Worm (Caenorhabditis elegans) whole organism, young adult: Measurements from ENCODE around the gene mig-17.

Experiments
- B0261.1 ChIP-seq: sonication (generic microtip); optimal IDR thresholded peaks from 2 replicates; lab custom pipeline; 2016; ENCODE audit warnings: mild to moderate bottlenecking, missing genetic modification characterization, moderate library complexity, missing compliant biosample characterization
- C17E4.6 ChIP-seq: fragments of 200-800 bp; sonication (Bioruptor generic); IDR thresholded peaks from 2 replicates; pipeline ENCODE4 v1.3.6; 2022; ENCODE audit warnings: missing genetic modification reagents, missing genetic modification characterization, missing compliant biosample characterization
- D2030.7 ChIP-seq: fragments of 200-800 bp; sonication (Bioruptor generic); IDR thresholded peaks from 2 replicates; pipeline ENCODE4 v1.3.6; 2022; ENCODE audit warnings: missing genetic modification reagents, missing genetic modification characterization, missing compliant biosample characterization
- F23B12.7 ChIP-seq: sonication (generic microtip); optimal IDR thresholded peaks from 2 replicates; lab custom pipeline; 2017; ENCODE audit warnings: missing genetic modification characterization, mild to moderate bottlenecking, missing compliant biosample characterization, antibody characterized with exemption, moderate library complexity; ENCODE audit not compliant: insufficient read depth
- F39B2.1 ChIP-seq: fragments of 200-800 bp; sonication (Bioruptor generic); IDR thresholded peaks from 2 replicates; pipeline ENCODE4 v1.3.6; 2022; ENCODE audit warnings: missing genetic modification reagents, missing genetic modification characterization, missing compliant biosample characterization
- K11D2.4 ChIP-seq: fragments of 200-800 bp; sonication (Bioruptor generic); IDR thresholded peaks from 2 replicates; pipeline ENCODE4 v1.3.6; 2022; ENCODE audit warnings: missing genetic modification reagents, missing genetic modification characterization, missing compliant biosample characterization
- T26A5.8 ChIP-seq: sonication (generic microtip); optimal IDR thresholded peaks from 2 replicates; lab custom pipeline; 2016; ENCODE audit warnings: missing genetic modification characterization, missing compliant biosample characterization
- Y53F4B.3 ChIP-seq: fragments of 200-800 bp; sonication (Bioruptor generic); IDR thresholded peaks from 2 replicates; pipeline ENCODE4 v1.3.6; 2022; ENCODE audit warnings: missing genetic modification reagents, missing genetic modification characterization, missing compliant biosample characterization
- Y53G8AR.9 ChIP-seq: fragments of 200-800 bp; sonication (Bioruptor generic); conservative IDR thresholded peaks from 2 replicates; pipeline ENCODE4 v1.3.6; 2022; ENCODE audit warnings: missing genetic modification reagents, missing genetic modification characterization, missing compliant biosample characterization
- Y56A3A.18 ChIP-seq: fragments of 200-800 bp; sonication (Bioruptor generic); IDR thresholded peaks from 2 replicates; pipeline ENCODE4 v1.3.6; 2022; ENCODE audit warnings: missing genetic modification reagents, missing genetic modification characterization, missing compliant biosample characterization
- Y95B8A.8 ChIP-seq: fragments of 200-800 bp; sonication (Bioruptor generic); IDR thresholded peaks from 2 replicates; pipeline ENCODE4 v1.3.6; 2022; ENCODE audit warnings: missing genetic modification reagents, missing genetic modification characterization, missing compliant biosample characterization
- ZK185.1 ChIP-seq: sonication (generic microtip); optimal IDR thresholded peaks from 2 replicates; lab custom pipeline; 2016; ENCODE audit warnings: mild to moderate bottlenecking, missing genetic modification characterization, missing compliant biosample characterization; ENCODE audit not compliant: poor library complexity, severe bottlenecking
- ama-1 ChIP-seq, 3 experiments: fragments of 150-350 bp in 1 of 3; sonication (generic microtip) in 2 of 3; optimal IDR thresholded peaks; 2 replicates each; lab custom pipeline; 2014 to 2018; ENCODE audit warnings: missing biosample characterization in 2 of 3, missing genetic modification characterization in 2 of 3, missing genetic modification reagents in 2 of 3
- athp-1 ChIP-seq: sonication (generic microtip); optimal IDR thresholded peaks from 2 replicates; lab custom pipeline; 2017; ENCODE audit warnings: mild to moderate bottlenecking, missing genetic modification characterization, missing compliant biosample characterization
- attf-5 ChIP-seq: fragments of 200-800 bp; sonication (Bioruptor generic); optimal IDR thresholded peaks from 2 replicates; lab custom pipeline; 2018; ENCODE audit warnings: mild to moderate bottlenecking, missing genetic modification characterization, missing compliant biosample characterization
- bed-1 ChIP-seq: fragments of 200-800 bp; sonication (Bioruptor generic); IDR thresholded peaks from 2 replicates; pipeline ENCODE4 v1.3.6; 2022; ENCODE audit warnings: missing genetic modification reagents, missing genetic modification characterization, missing compliant biosample characterization
- ceh-100 ChIP-seq: fragments of 200-800 bp; sonication (Bioruptor generic); IDR thresholded peaks from 2 replicates; pipeline ENCODE4 v1.3.6; 2022; ENCODE audit warnings: missing genetic modification reagents, missing genetic modification characterization, missing compliant biosample characterization
- chd-7 ChIP-seq: sonication (generic microtip); optimal IDR thresholded peaks from 2 replicates; lab custom pipeline; 2016; ENCODE audit warnings: mild to moderate bottlenecking, missing genetic modification characterization, moderate library complexity, missing compliant biosample characterization
- die-1 ChIP-seq: sonication (generic microtip); optimal IDR thresholded peaks from 2 replicates; lab custom pipeline; 2016; ENCODE audit warnings: missing genotype, mild to moderate bottlenecking, missing genetic modification characterization, missing compliant biosample characterization
- dox-1 ChIP-seq: fragments of 200-800 bp; sonication (Bioruptor generic); IDR thresholded peaks from 2 replicates; pipeline ENCODE4 v1.3.6; 2022; ENCODE audit warnings: missing genetic modification reagents, missing genetic modification characterization, missing compliant biosample characterization
- dpff-1 ChIP-seq: sonication (generic microtip); optimal IDR thresholded peaks from 2 replicates; lab custom pipeline; 2017; ENCODE audit warnings: mild to moderate bottlenecking, missing genetic modification characterization, missing compliant biosample characterization
- egl-44 ChIP-seq: fragments of 200-800 bp; sonication (Bioruptor generic); IDR thresholded peaks from 2 replicates; pipeline ENCODE4 v1.3.6; 2022; ENCODE audit warnings: missing genetic modification reagents, missing genetic modification characterization, missing compliant biosample characterization
- egrh-3 ChIP-seq: fragments of 200-800 bp; sonication (Bioruptor generic); IDR thresholded peaks from 2 replicates; pipeline ENCODE4 v1.3.6; 2022; ENCODE audit warnings: missing genetic modification reagents, missing genetic modification characterization, missing compliant biosample characterization
- fkh-3 ChIP-seq: sonication (generic microtip); optimal IDR thresholded peaks from 2 replicates; lab custom pipeline; 2016; ENCODE audit warnings: mild to moderate bottlenecking, missing genetic modification characterization, missing compliant biosample characterization
- hmg-20 ChIP-seq: fragments of 200-800 bp; sonication (Bioruptor generic); IDR thresholded peaks from 2 replicates; pipeline ENCODE4 v1.3.6; 2022; ENCODE audit warnings: missing genetic modification reagents, missing genetic modification characterization, missing compliant biosample characterization
- hrde-1 ChIP-seq: sonication (generic microtip); optimal IDR thresholded peaks from 2 replicates; lab custom pipeline; 2016; ENCODE audit warnings: missing genetic modification characterization, mild to moderate bottlenecking, missing compliant biosample characterization, moderate library complexity, missing genotype, missing genetic modification reagents, borderline replicate concordance
- let-526 ChIP-seq: fragments of 200-800 bp; sonication (Bioruptor generic); IDR thresholded peaks from 2 replicates; pipeline ENCODE4 v1.3.6; 2022; ENCODE audit warnings: missing genetic modification reagents, missing genetic modification characterization, missing compliant biosample characterization
- let-607 ChIP-seq, 2 experiments: fragments of 200-800 bp in 1 of 2; sonication (Bioruptor generic) in 1 of 2; sonication (generic microtip) in 1 of 2; optimal IDR thresholded peaks; 2 replicates each; lab custom pipeline; 2016 to 2018; ENCODE audit warnings: mild to moderate bottlenecking in 2 of 2, missing compliant biosample characterization in 2 of 2, missing genetic modification characterization in 2 of 2, moderate library complexity in 2 of 2, missing genotype in 1 of 2
- lin-40 ChIP-seq: sonication (generic microtip); optimal IDR thresholded peaks from 2 replicates; lab custom pipeline; 2016; ENCODE audit warnings: missing genetic modification characterization, mild to moderate bottlenecking, missing compliant biosample characterization, missing genotype, missing genetic modification reagents
- madf-6 ChIP-seq: fragments of 200-800 bp; sonication (Bioruptor generic); IDR thresholded peaks from 2 replicates; pipeline ENCODE4 v1.3.6; 2022; ENCODE audit warnings: missing genetic modification reagents, missing genetic modification characterization, missing compliant biosample characterization
- nfyb-1 ChIP-seq: fragments of 200-800 bp; sonication (Bioruptor generic); IDR thresholded peaks from 2 replicates; pipeline ENCODE4 v1.3.6; 2022; ENCODE audit warnings: missing genetic modification reagents, missing genetic modification characterization, missing compliant biosample characterization
- nhr-80 ChIP-seq: sonication (generic microtip); optimal IDR thresholded peaks from 2 replicates; lab custom pipeline; 2016; ENCODE audit warnings: missing genetic modification characterization, missing compliant biosample characterization
- pbrm-1 ChIP-seq: fragments of 200-800 bp; sonication (Bioruptor generic); IDR thresholded peaks from 2 replicates; pipeline ENCODE4 v1.3.6; 2022; ENCODE audit warnings: missing genetic modification reagents, missing genetic modification characterization, missing compliant biosample characterization
- pha-4 ChIP-seq: fragments of 150-350 bp; sonication (generic microtip); optimal IDR thresholded peaks from 2 replicates; lab custom pipeline; 2014; ENCODE audit warnings: missing biosample characterization, missing genetic modification reagents, missing genetic modification characterization
- rcor-1 ChIP-seq: fragments of 200-800 bp; sonication (Bioruptor generic); IDR thresholded peaks from 2 replicates; pipeline ENCODE4 v1.3.6; 2022; ENCODE audit warnings: missing genetic modification reagents, missing genetic modification characterization, missing compliant biosample characterization
- rec-8 ChIP-seq, 2 experiments: sonication (generic microtip); optimal IDR thresholded peaks; 2 replicates each; lab custom pipeline; 2016; ENCODE audit warnings: mild to moderate bottlenecking in 2 of 2, missing genetic modification characterization in 2 of 2, missing genetic modification reagents in 2 of 2, missing genotype in 2 of 2, missing biosample characterization in 1 of 2, missing compliant biosample characterization in 1 of 2, moderate library complexity in 1 of 2
- repo-1 ChIP-seq: sonication (generic microtip); optimal IDR thresholded peaks from 2 replicates; lab custom pipeline; 2017; ENCODE audit warnings: mild to moderate bottlenecking, missing genetic modification characterization, missing compliant biosample characterization
- rpc-1 ChIP-seq, 2 experiments: fragments of 150-350 bp in 1 of 2; sonication (generic microtip) in 1 of 2; optimal IDR thresholded peaks; 2 replicates each; lab custom pipeline; 2014 to 2018; ENCODE audit warnings: missing biosample characterization in 1 of 2, missing genetic modification characterization in 1 of 2, missing genetic modification reagents in 1 of 2, missing genotype in 1 of 2
- snpc-4 ChIP-seq, 5 experiments: fragments of 150-350 bp in 1 of 5; sonication (generic microtip) in 4 of 5; optimal IDR thresholded peaks; 2 replicates each; lab custom pipeline; 2014 to 2018; ENCODE audit warnings: missing genetic modification characterization in 5 of 5, missing biosample characterization in 3 of 5, antibody characterized with exemption in 2 of 5, mild to moderate bottlenecking in 2 of 5, missing compliant biosample characterization in 2 of 5, missing genotype in 2 of 5, moderate library complexity in 2 of 5, missing genetic modification reagents in 1 of 5
- somi-1 ChIP-seq: fragments of 200-800 bp; sonication (Bioruptor generic); optimal IDR thresholded peaks from 2 replicates; lab custom pipeline; 2018; ENCODE audit warnings: mild to moderate bottlenecking, missing genetic modification characterization, missing compliant biosample characterization
- tbp1 ChIP-seq: fragments of 200-800 bp; sonication (Bioruptor generic); optimal IDR thresholded peaks from 2 replicates; lab custom pipeline; 2018; ENCODE audit warnings: mild to moderate bottlenecking, missing genetic modification characterization, missing compliant biosample characterization
- tlf-1 ChIP-seq: fragments of 200-800 bp; sonication (Bioruptor generic); optimal IDR thresholded peaks from 2 replicates; lab custom pipeline; 2018; ENCODE audit warnings: mild to moderate bottlenecking, missing genetic modification characterization, missing compliant biosample characterization
- zfh-2 ChIP-seq: fragments of 200-800 bp; sonication (Bioruptor generic); conservative IDR thresholded peaks from 2 replicates; pipeline ENCODE4 v1.3.6; 2022; ENCODE audit warnings: missing genetic modification reagents, missing genetic modification characterization, missing compliant biosample characterization
- zim-3 ChIP-seq: sonication (generic microtip); optimal IDR thresholded peaks from 2 replicates; lab custom pipeline; 2017; ENCODE audit warnings: mild to moderate bottlenecking, missing genetic modification characterization, moderate library complexity, missing compliant biosample characterization
- ztf-18 ChIP-seq: sonication (generic microtip); optimal IDR thresholded peaks from 2 replicates; lab custom pipeline; 2016; ENCODE audit warnings: missing genotype, mild to moderate bottlenecking, missing genetic modification characterization, missing compliant biosample characterization

The mig-17 gene

DNA sequence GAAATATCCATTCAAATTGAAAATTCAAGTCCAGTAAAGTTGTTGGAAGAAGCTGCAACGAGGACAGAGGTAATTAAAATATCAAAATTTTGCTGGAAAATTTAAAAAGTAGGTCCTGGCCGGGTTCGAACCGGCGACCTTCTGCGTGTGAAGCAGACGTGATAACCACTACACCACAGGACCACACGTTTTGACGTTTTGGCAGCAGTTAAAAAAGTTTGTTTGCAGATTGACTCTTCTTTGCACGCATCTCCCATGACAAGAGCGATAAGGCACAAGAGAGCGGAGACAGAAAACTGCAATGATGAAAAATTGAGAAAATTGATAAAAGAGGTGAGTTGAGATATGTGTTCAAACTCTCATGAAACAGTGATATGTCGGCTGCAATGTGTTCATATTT, 34.4 kb upstream of the mig-17 start (continued):
- no peak for TF ChIP-seq F23B12.7
- peak; percentile 50; the same call in 1 of the 2 replicates for TF ChIP-seq Y53G8AR.9
- peak; percentile 17 for TF ChIP-seq zim-3 (tag; lab: Kevin White, UChicago)
- peak; percentile 81 for TF ChIP-seq B0261.1 (tag; lab: Kevin White, UChicago)
- peak; percentile 64 for TF ChIP-seq rpc-1 (optimal IDR thresholded peaks at IDR 0.05; lab: Kevin White, UChicago)
- peak; percentile 83 for TF ChIP-seq rpc-1 (tag; optimal IDR thresholded peaks at IDR 0.05; lab: Kevin White, UChicago)
- TF ChIP-seq rec-8 (tag; optimal IDR thresholded peaks at IDR 0.05; lab: Kevin White, UChicago), result peak in 1 of 2 experiments; percentile 63
- TF ChIP-seq ceh-100 (GFP tag; lab: Robert Waterston, UW), result 0 out of 2 replicates have a peak, but pooled peaks have one; percentile 47
- TF ChIP-seq athp-1 (tag; lab: Kevin White, UChicago), result peak; percentile 63
- TF ChIP-seq repo-1 (tag; lab: Kevin White, UChicago), result peak; percentile 65
- TF ChIP-seq pbrm-1 (GFP tag; lab: Robert Waterston, UW), result peak; percentile 80
- peak; percentile 16 for TF ChIP-seq hrde-1
- TF ChIP-seq ZK185.1 (tag; lab: Kevin White, UChicago), result peak; percentile 42
- peak; percentile 60 for TF ChIP-seq nhr-80 (tag; lab: Kevin White, UChicago)
- peak; percentile 62 for TF ChIP-seq ztf-18 (tag; lab: Kevin White, UChicago)
- TF ChIP-seq let-607 (tag; optimal IDR thresholded peaks at IDR 0.05; lab: Kevin White, UChicago), result peak in 1 of 2 experiments; percentile 18
- no peak for TF ChIP-seq bed-1 (GFP tag; lab: Robert Waterston, UW)
- TF ChIP-seq D2030.7 (GFP tag; lab: Robert Waterston, UW), result peak; percentile 79
- TF ChIP-seq zfh-2 (GFP tag; lab: Robert Waterston, UW), result no peak
- TF ChIP-seq snpc-4 (GFP tag; optimal IDR thresholded peaks at IDR 0.05; lab: Kevin White, UChicago), result no peak
- peak in 3 of 4 experiments; percentile 9 to 87 (median 73) for TF ChIP-seq snpc-4 (tag; optimal IDR thresholded peaks at IDR 0.05; lab: Kevin White, UChicago)
- no peak for TF ChIP-seq Y95B8A.8 (GFP tag; lab: Robert Waterston, UW)
- peak; percentile 32 for TF ChIP-seq chd-7 (tag; lab: Kevin White, UChicago)
- TF ChIP-seq attf-5 (GFP tag; lab: Kevin White, UChicago), result peak; percentile 37
- peak; percentile 90 for TF ChIP-seq dox-1 (GFP tag; lab: Robert Waterston, UW)
- no peak for TF ChIP-seq K11D2.4 (GFP tag; lab: Robert Waterston, UW)
- peak; percentile 87 for TF ChIP-seq tbp1
- 0 out of 2 replicates have a peak, but pooled peaks have one; percentile 36 for TF ChIP-seq rcor-1 (GFP tag; lab: Robert Waterston, UW)
- TF ChIP-seq let-526 (GFP tag; lab: Robert Waterston, UW), result no peak
- no peak for TF ChIP-seq dpff-1
- TF ChIP-seq C17E4.6 (GFP tag; lab: Robert Waterston, UW), result no peak
- TF ChIP-seq F39B2.1 (GFP tag; lab: Robert Waterston, UW), result no peak
- TF ChIP-seq egrh-3, result 0 out of 2 replicates have a peak, but pooled peaks have one; percentile 6
- TF ChIP-seq nfyb-1 (GFP tag; lab: Robert Waterston, UW), result peak; percentile 63
- peak; percentile 58 for TF ChIP-seq die-1 (tag; lab: Kevin White, UChicago)
- no peak for TF ChIP-seq lin-40 (tag; lab: Kevin White, UChicago)
- TF ChIP-seq ama-1 (optimal IDR thresholded peaks at IDR 0.05; lab: Kevin White, UChicago), result no peak
- no peak for TF ChIP-seq ama-1 (GFP tag; optimal IDR thresholded peaks at IDR 0.05; lab: Kevin White, UChicago)
- TF ChIP-seq hmg-20 (GFP tag; lab: Robert Waterston, UW), result no peak
- TF ChIP-seq Y56A3A.18 (GFP tag; lab: Robert Waterston, UW), result peak; percentile 64
- no peak for TF ChIP-seq fkh-3
- no peak for TF ChIP-seq Y53F4B.3 (GFP tag; lab: Robert Waterston, UW)
- TF ChIP-seq madf-6 (GFP tag; lab: Robert Waterston, UW), result no peak; the same call in 1 of the 2 replicates
- TF ChIP-seq tlf-1 (GFP tag; lab: Kevin White, UChicago), result peak; percentile 39
- TF ChIP-seq egl-44, result no peak
- TF ChIP-seq T26A5.8, result no peak
- no peak for TF ChIP-seq pha-4 (tag; lab: Kevin White, UChicago)
- peak; percentile 21 for TF ChIP-seq somi-1 (GFP tag; lab: Kevin White, UChicago)
